Worm (Caenorhabditis elegans): ENCODE measurements around the gene cpna-3.

DNA sequence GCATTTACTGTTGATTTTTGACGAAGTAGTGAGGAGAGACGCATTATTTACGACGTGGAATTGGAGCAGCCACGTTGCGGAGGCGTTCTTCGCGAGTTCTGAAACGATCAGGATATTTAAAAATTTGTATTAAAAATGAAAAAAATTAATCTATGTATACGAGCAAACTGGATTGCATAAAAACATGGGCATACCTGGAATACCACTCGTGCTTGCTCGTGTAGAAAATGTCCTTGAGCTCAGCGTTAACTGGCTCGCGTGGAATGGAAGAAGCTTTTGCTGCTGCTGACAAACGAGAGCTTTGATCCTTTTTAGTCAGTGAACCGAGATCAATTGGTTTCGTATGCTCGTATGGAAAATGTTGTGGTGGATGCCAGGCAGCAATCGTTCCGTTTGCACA is 2.7 kb upstream of the cpna-3 start, which contains the start of gene lpl-1:
- TF ChIP-seq pqm-1 (tag; optimal IDR thresholded peaks at IDR 0.05) (no peak), tbx-2 (tag; optimal IDR thresholded peaks at IDR 0.05) (no peak), dmd-4 (tag; optimal IDR thresholded peaks at IDR 0.05; ENCODE audit: borderline replicate concordance) (no peak), sox-4 (tag; optimal IDR thresholded peaks at IDR 0.05) (no peak), ama-1 (optimal IDR thresholded peaks at IDR 0.05) (no peak), dve-1 (tag; optimal IDR thresholded peaks at IDR 0.05) (no peak), ceh-45 (GFP tag; IDR thresholded peaks at IDR 0.05) (no peak), hlh-30 (tag; optimal IDR thresholded peaks at IDR 0.05; ENCODE audit: insufficient read depth) (no peak), ceh-19 (GFP tag; optimal IDR thresholded peaks at IDR 0.05) (no peak), tbx-7 (tag; optimal IDR thresholded peaks at IDR 0.05) (no peak), F13H6.1 (tag; optimal IDR thresholded peaks at IDR 0.05) (no peak), ref-2 (tag; optimal IDR thresholded peaks at IDR 0.05) (no peak), rnt-1 (tag; optimal IDR thresholded peaks at IDR 0.05) (no peak), nfya-1 (tag; optimal IDR thresholded peaks at IDR 0.05) (no peak)

All from whole organism, late embryonic.